Worm (Caenorhabditis elegans) whole organism, early embryonic: ENCODE results near the gene lgc-54.

ENCODE experiments used
- F13C5.2 ChIP-seq: sonication (generic microtip); optimal IDR thresholded peaks from 2 replicates; lab custom pipeline; 2017; ENCODE audit warnings: mild to moderate bottlenecking, missing genetic modification characterization, inconsistent platforms, missing compliant biosample characterization
- ama-1 ChIP-seq: fragments of 150-350 bp; optimal IDR thresholded peaks from 2 replicates; lab custom pipeline; 2014
- ceh-13 ChIP-seq: fragments of 200-800 bp; sonication (Bioruptor generic); optimal IDR thresholded peaks from 2 replicates; lab custom pipeline; 2018; ENCODE audit warnings: mild to moderate bottlenecking, missing genetic modification characterization, missing compliant biosample characterization
- ets-7 ChIP-seq: sonication (generic microtip); optimal IDR thresholded peaks from 2 replicates; lab custom pipeline; 2016; ENCODE audit warnings: missing genotype, missing genetic modification characterization, missing compliant biosample characterization
- flt-1 ChIP-seq: fragments of 200-800 bp; sonication (Bioruptor generic); IDR thresholded peaks from 2 replicates; pipeline ENCODE4 v1.3.6; 2022; ENCODE audit warnings: missing genetic modification characterization, missing compliant biosample characterization
- hmbx-1 ChIP-seq: sonication (generic microtip); optimal IDR thresholded peaks from 2 replicates; lab custom pipeline; 2016; ENCODE audit warnings: mild to moderate bottlenecking, missing genetic modification characterization, missing compliant biosample characterization
- tra-4 ChIP-seq: sonication (generic microtip); optimal IDR thresholded peaks from 2 replicates; lab custom pipeline; 2017; ENCODE audit warnings: missing genetic modification characterization, missing compliant biosample characterization

ce11 chrV:6796894-6797293, 49.5 kb downstream of the lgc-54 start:
- TF ChIP-seq ama-1 (lab: Kevin White, UChicago), result no peak
- TF ChIP-seq tra-4, result no peak
- TF ChIP-seq flt-1, result no peak
- TF ChIP-seq ceh-13 (GFP tag; lab: Kevin White, UChicago), result no peak
- no peak for TF ChIP-seq ets-7 (tag; lab: Kevin White, UChicago)
- TF ChIP-seq F13C5.2, result no peak
- TF ChIP-seq hmbx-1 (tag; lab: Kevin White, UChicago), result no peak
